Fruit fly (Drosophila melanogaster) whole organism, embryonic: ENCODE results near the gene sesB.
A peak's percentile ranks its signal among the peaks of the same experiment; 100 is the strongest.

Source experiments
- Antp ChIP-seq: fragments of 200-800 bp; sonication (Bioruptor generic); optimal IDR thresholded peaks from 3 replicates; lab custom pipeline; 2016; ENCODE audit warnings: missing biosample characterization, missing genetic modification characterization
- Atf6 ChIP-seq: fragments of 200-800 bp; sonication (Bioruptor generic); IDR thresholded peaks from 2 replicates; pipeline ENCODE4 v1.3.6; 2022; ENCODE audit warnings: missing biosample characterization, missing genetic modification characterization
- Blimp-1 ChIP-seq: fragments of 200-800 bp; sonication (Bioruptor generic); optimal IDR thresholded peaks from 3 replicates; lab custom pipeline; 2018; ENCODE audit warnings: missing biosample characterization, missing genetic modification characterization, mild to moderate bottlenecking, moderate library complexity, missing genetic modification reagents
- CG10565 ChIP-seq: fragments of 200-800 bp; sonication (Bioruptor generic); optimal IDR thresholded peaks from 3 replicates; lab custom pipeline; 2016; ENCODE audit warnings: missing biosample characterization, mild to moderate bottlenecking, missing genetic modification characterization
- CG11560 ChIP-seq: fragments of 200-800 bp; sonication (Bioruptor generic); IDR thresholded peaks from 3 replicates; pipeline ENCODE4 v1.3.6; 2022; ENCODE audit warnings: missing biosample characterization, missing genetic modification characterization
- CG12236 ChIP-seq: fragments of 200-800 bp; sonication (Bioruptor generic); optimal IDR thresholded peaks from 2 replicates; lab custom pipeline; 2016; ENCODE audit warnings: missing biosample characterization, missing genetic modification characterization
- CG14667 ChIP-seq: fragments of 200-800 bp; sonication (Bioruptor generic); IDR thresholded peaks from 2 replicates; pipeline ENCODE4 v1.3.6; 2022; ENCODE audit warnings: missing biosample characterization, missing genetic modification characterization
- CG15073 ChIP-seq: fragments of 200-800 bp; sonication (Bioruptor generic); optimal IDR thresholded peaks from 2 replicates; lab custom pipeline; 2016; ENCODE audit warnings: missing biosample characterization, missing genetic modification characterization
- CG16813 ChIP-seq: fragments of 200-800 bp; sonication (Bioruptor generic); IDR thresholded peaks from 3 replicates; pipeline ENCODE4 v1.3.6; 2022; ENCODE audit warnings: missing biosample characterization, missing genetic modification characterization; ENCODE audit not compliant: partially characterized antibody
- CG17361 ChIP-seq: fragments of 200-800 bp; sonication (Bioruptor generic); IDR thresholded peaks from 3 replicates; pipeline ENCODE4 v1.3.6; 2022; ENCODE audit warnings: missing biosample characterization, missing genetic modification characterization
- CG17802 ChIP-seq: fragments of 200-800 bp; sonication (Bioruptor generic); optimal IDR thresholded peaks from 2 replicates; lab custom pipeline; 2018; ENCODE audit warnings: missing biosample characterization, mild to moderate bottlenecking, missing genetic modification characterization, moderate library complexity
- CG30403 ChIP-seq: fragments of 200-800 bp; sonication (Bioruptor generic); optimal IDR thresholded peaks from 3 replicates; lab custom pipeline; 2016; ENCODE audit warnings: missing biosample characterization, missing genetic modification characterization
- CG3726 ChIP-seq: fragments of 200-800 bp; sonication (Bioruptor generic); IDR thresholded peaks from 3 replicates; pipeline ENCODE4, ENCODE4 v1.3.6; 2022; ENCODE audit warnings: missing biosample characterization, missing genetic modification characterization
- CG4854 ChIP-seq: fragments of 200-800 bp; sonication (Bioruptor generic); optimal IDR thresholded peaks from 2 replicates; lab custom pipeline; 2016; ENCODE audit warnings: missing biosample characterization, missing genetic modification characterization, inconsistent platforms
- CG6689 ChIP-seq: fragments of 200-800 bp; sonication (Bioruptor generic); IDR thresholded peaks from 2 replicates; pipeline ENCODE4 v1.3.6; 2022; ENCODE audit warnings: missing biosample characterization, missing genetic modification characterization
- CG6765 ChIP-seq: fragments of 200-800 bp; sonication (Bioruptor generic); optimal IDR thresholded peaks from 3 replicates; lab custom pipeline; 2017; ENCODE audit warnings: missing biosample characterization, mild to moderate bottlenecking, missing genetic modification characterization
- CG8944 ChIP-seq: fragments of 200-800 bp; sonication (Bioruptor generic); optimal IDR thresholded peaks from 3 replicates; lab custom pipeline; 2016; ENCODE audit warnings: missing biosample characterization, missing genetic modification characterization
- CG9609 ChIP-seq: fragments of 200-800 bp; sonication (Bioruptor generic); optimal IDR thresholded peaks from 3 replicates; lab custom pipeline; 2016; ENCODE audit warnings: missing biosample characterization, missing genetic modification characterization
- CG9817 ChIP-seq: fragments of 200-800 bp; sonication (Bioruptor generic); optimal IDR thresholded peaks from 2 replicates; lab custom pipeline; 2018; ENCODE audit warnings: missing biosample characterization, mild to moderate bottlenecking, missing genetic modification characterization, moderate library complexity
- Dip2 ChIP-seq: fragments of 200-800 bp; sonication (Bioruptor generic); IDR thresholded peaks from 2 replicates; pipeline ENCODE4 v1.3.6; 2022; ENCODE audit warnings: missing biosample characterization, missing genetic modification characterization
- Doc3 ChIP-seq: fragments of 200-800 bp; sonication (Bioruptor generic); IDR thresholded peaks from 3 replicates; pipeline ENCODE4 v1.3.6; 2022; ENCODE audit warnings: missing biosample characterization, missing genetic modification characterization; ENCODE audit not compliant: partially characterized antibody
- Dp ChIP-seq: fragments of 200-800 bp; sonication (Bioruptor generic); optimal IDR thresholded peaks from 2 replicates; lab custom pipeline; 2018; ENCODE audit warnings: missing biosample characterization, mild to moderate bottlenecking, missing genetic modification characterization, moderate library complexity
- HLH4C ChIP-seq: fragments of 200-800 bp; sonication (Bioruptor generic); IDR thresholded peaks from 3 replicates; pipeline ENCODE4 v1.3.6; 2022; ENCODE audit warnings: missing biosample characterization, missing genetic modification characterization; ENCODE audit not compliant: partially characterized antibody
- HmgD ChIP-seq: fragments of 200-800 bp; sonication (Bioruptor generic); optimal IDR thresholded peaks from 3 replicates; lab custom pipeline; 2016; ENCODE audit warnings: missing biosample characterization, missing genetic modification characterization
- Myb ChIP-seq: fragments of 200-800 bp; sonication (Bioruptor generic); optimal IDR thresholded peaks from 2 replicates; lab custom pipeline; 2016; ENCODE audit warnings: missing biosample characterization, missing genetic modification characterization
- NfI ChIP-seq: fragments of 200-800 bp; sonication (Bioruptor generic); optimal IDR thresholded peaks from 3 replicates; lab custom pipeline; 2018; ENCODE audit warnings: missing biosample characterization, mild to moderate bottlenecking, missing genetic modification characterization, moderate library complexity
- TFAM ChIP-seq: fragments of 200-800 bp; sonication (Bioruptor generic); optimal IDR thresholded peaks from 2 replicates; lab custom pipeline; 2017; ENCODE audit warnings: missing biosample characterization, missing genetic modification characterization, inconsistent platforms
- Xrp1 ChIP-seq: fragments of 200-800 bp; sonication (Bioruptor generic); IDR thresholded peaks from 2 replicates; pipeline ENCODE4 v1.3.6; 2022; ENCODE audit warnings: missing biosample characterization, missing genetic modification characterization
- YL-1 ChIP-seq: fragments of 200-800 bp; sonication (Bioruptor generic); optimal IDR thresholded peaks from 3 replicates; lab custom pipeline; 2017; ENCODE audit warnings: missing biosample characterization, mild to moderate bottlenecking, missing genetic modification characterization
- bsh ChIP-seq, 2 experiments: fragments of 200-800 bp; sonication (Bioruptor generic); optimal IDR thresholded peaks; 2 replicates each; lab custom pipeline; 2017 to 2018; ENCODE audit warnings: mild to moderate bottlenecking in 2 of 2, missing biosample characterization in 2 of 2, missing genetic modification characterization in 2 of 2, moderate library complexity in 1 of 2
- cato ChIP-seq: fragments of 200-800 bp; sonication (Bioruptor generic); optimal IDR thresholded peaks from 2 replicates; lab custom pipeline; 2016; ENCODE audit warnings: missing biosample characterization, missing genetic modification characterization, borderline replicate concordance
- caup ChIP-seq: fragments of 200-800 bp; sonication (Bioruptor generic); optimal IDR thresholded peaks from 3 replicates; lab custom pipeline; 2017; ENCODE audit warnings: missing biosample characterization, mild to moderate bottlenecking, missing genetic modification characterization, moderate library complexity; ENCODE audit not compliant: severe bottlenecking
- disco-r ChIP-seq: fragments of 200-800 bp; sonication (Bioruptor generic); optimal IDR thresholded peaks from 2 replicates; lab custom pipeline; 2016; ENCODE audit warnings: missing biosample characterization, missing genetic modification characterization
- ems ChIP-seq: fragments of 200-800 bp; sonication (Bioruptor generic); optimal IDR thresholded peaks from 3 replicates; lab custom pipeline; 2016; ENCODE audit warnings: missing biosample characterization, missing genetic modification characterization
- fd3F ChIP-seq: fragments of 200-800 bp; sonication (Bioruptor generic); optimal IDR thresholded peaks from 2 replicates; lab custom pipeline; 2018; ENCODE audit warnings: missing biosample characterization, mild to moderate bottlenecking, missing genetic modification characterization, moderate library complexity
- grau ChIP-seq: fragments of 200-800 bp; optimal IDR thresholded peaks from 3 replicates; lab custom pipeline; 2019; ENCODE audit warnings: missing biosample characterization, mild to moderate bottlenecking, missing genetic modification characterization, moderate library complexity
- ind ChIP-seq: fragments of 200-800 bp; sonication (Bioruptor generic); optimal IDR thresholded peaks from 3 replicates; lab custom pipeline; 2016; ENCODE audit warnings: missing biosample characterization, missing genetic modification characterization
- kay ChIP-seq: fragments of 200-800 bp; sonication (Bioruptor generic); optimal IDR thresholded peaks from 2 replicates; lab custom pipeline; 2016; ENCODE audit warnings: missing biosample characterization, missing genetic modification characterization
- mld ChIP-seq: fragments of 200-800 bp; sonication (Bioruptor generic); IDR thresholded peaks from 3 replicates; pipeline ENCODE4 v1.3.6; 2022; ENCODE audit warnings: missing biosample characterization, missing genetic modification characterization; ENCODE audit not compliant: partially characterized antibody
- org-1 ChIP-seq: fragments of 200-800 bp; sonication (Bioruptor generic); optimal IDR thresholded peaks from 2 replicates; lab custom pipeline; 2017; ENCODE audit warnings: missing biosample characterization, missing genetic modification characterization
- otp ChIP-seq: fragments of 200-800 bp; sonication (Bioruptor generic); IDR thresholded peaks from 3 replicates; pipeline ENCODE4, ENCODE4 v1.3.6; 2022; ENCODE audit warnings: missing biosample characterization, missing genetic modification characterization
- pita ChIP-seq: fragments of 200-800 bp; sonication (Bioruptor generic); optimal IDR thresholded peaks from 2 replicates; lab custom pipeline; 2017; ENCODE audit warnings: missing biosample characterization, mild to moderate bottlenecking, missing genetic modification characterization
- pzg ChIP-seq: fragments of 200-800 bp; sonication (Bioruptor generic); optimal IDR thresholded peaks from 3 replicates; lab custom pipeline; 2018; ENCODE audit warnings: missing biosample characterization, mild to moderate bottlenecking, missing genetic modification characterization, moderate library complexity
- row ChIP-seq: fragments of 200-800 bp; sonication (Bioruptor generic); IDR thresholded peaks from 3 replicates; pipeline ENCODE4 v1.3.6; 2022; ENCODE audit warnings: missing biosample characterization, missing genetic modification characterization
- sens-2 ChIP-seq: fragments of 200-800 bp; sonication (Bioruptor generic); IDR thresholded peaks from 2 replicates; pipeline ENCODE4 v1.3.6; 2022; ENCODE audit warnings: missing biosample characterization, missing genetic modification characterization
- shn ChIP-seq: fragments of 200-800 bp; sonication (Bioruptor generic); optimal IDR thresholded peaks from 3 replicates; lab custom pipeline; 2016; ENCODE audit warnings: missing biosample characterization, missing genetic modification characterization
- toy ChIP-seq: fragments of 200-800 bp; sonication (Bioruptor generic); IDR thresholded peaks from 2 replicates; pipeline ENCODE4 v1.3.6; 2022; ENCODE audit warnings: missing biosample characterization, missing genetic modification characterization
- ttk ChIP-seq: fragments of 200-800 bp; sonication (Bioruptor generic); IDR thresholded peaks from 2 replicates; pipeline ENCODE4 v2.1.2; 2022; ENCODE audit warnings: missing biosample characterization, missing genetic modification characterization
- tx ChIP-seq: fragments of 200-800 bp; sonication (Bioruptor generic); optimal IDR thresholded peaks from 2 replicates; lab custom pipeline; 2016; ENCODE audit warnings: missing biosample characterization, missing genetic modification characterization

The sesB gene

dm6 chrX:10771856-10772592 is 14.7 kb downstream of the sesB start, which contains the start of gene CG15211 (continued):
- TF ChIP-seq CG16813 (GFP tag; lab: Robert Waterston, UW) (no peak), disco-r (GFP tag; lab: Kevin White, UChicago) (no peak), HmgD (GFP tag; lab: Kevin White, UChicago) (no peak), CG15073 (GFP tag; lab: Kevin White, UChicago) (peak; percentile 35), shn (peak; percentile 20), fd3F (GFP tag; lab: Kevin White, UChicago) (peak; percentile 54), CG14667 (GFP tag; lab: Robert Waterston, UW) (0 out of 2 replicates have a peak, but pooled peaks have one; percentile 21), cato (GFP tag; lab: Kevin White, UChicago) (peak; percentile 57), Atf6 (GFP tag; lab: Robert Waterston, UW) (peak; percentile 47; the same call in 1 of the 2 replicates), Blimp-1 (GFP tag; lab: Kevin White, UChicago) (peak; percentile 76), NfI (GFP tag; lab: Kevin White, UChicago) (peak; percentile 62), mld (GFP tag; lab: Robert Waterston, UW) (no peak), TFAM (GFP tag; lab: Kevin White, UChicago) (no peak), otp (0 out of 3 replicates have a peak, but pooled peaks have one; percentile 30), ttk (GFP tag; lab: Robert Waterston, UW) (peak; percentile 64), CG4854 (GFP tag; lab: Kevin White, UChicago) (no peak), org-1 (GFP tag; lab: Kevin White, UChicago) (peak; percentile 56), ems (GFP tag; lab: Kevin White, UChicago) (peak; percentile 16), Antp (GFP tag; lab: Kevin White, UChicago) (peak; percentile 14), CG6689 (GFP tag; lab: Robert Waterston, UW) (peak; percentile 77), pita (no peak), CG9609 (peak; percentile 3), YL-1 (GFP tag; lab: Kevin White, UChicago) (peak; percentile 14), toy (no peak), CG8944 (GFP tag; lab: Kevin White, UChicago) (no peak), tx (GFP tag; lab: Kevin White, UChicago) (peak; percentile 15), CG17361 (GFP tag; lab: Robert Waterston, UW) (peak; percentile 91), CG10565 (no peak), kay (GFP tag; lab: Kevin White, UChicago) (peak; percentile 34), caup (GFP tag; lab: Kevin White, UChicago) (peak; percentile 49), CG3726 (GFP tag; lab: Robert Waterston, UW) (0 out of 3 replicates have a peak, but pooled peaks have one; percentile 58), pzg (no peak), Dp (no peak), Myb (GFP tag; lab: Kevin White, UChicago) (no peak), bsh (GFP tag; optimal IDR thresholded peaks at IDR 0.05; lab: Kevin White, UChicago) (peak; percentile 81 to 91), CG9817 (tag; lab: Kevin White, UChicago) (peak; percentile 48), row (GFP tag; lab: Robert Waterston, UW) (peak; percentile 78), Dip2 (GFP tag; lab: Robert Waterston, UW) (no peak), Xrp1 (GFP tag; lab: Robert Waterston, UW) (peak; percentile 72), CG30403 (peak; percentile 84), Doc3 (no peak), CG12236 (GFP tag; lab: Kevin White, UChicago) (no peak), sens-2 (no peak), ind (GFP tag; lab: Kevin White, UChicago) (peak; percentile 62), CG17802 (tag; lab: Kevin White, UChicago) (peak; percentile 42), CG11560 (tag; lab: Robert Waterston, UW) (no peak), CG6765 (GFP tag; lab: Kevin White, UChicago) (no peak), HLH4C (0 out of 3 replicates have a peak, but pooled peaks have one; percentile 36), grau (tag; lab: Kevin White, UChicago) (peak; percentile 79)
